Fruit fly (Drosophila melanogaster) whole organism, embryonic: ENCODE results near the gene sac.

Source experiments
- Aef1 ChIP-seq: fragments of 200-800 bp; sonication (Bioruptor generic); IDR thresholded peaks from 3 replicates; pipeline ENCODE4 v1.3.6; 2022; ENCODE audit warnings: missing biosample characterization, missing genetic modification characterization
- Bgb ChIP-seq: fragments of 200-800 bp; sonication (Bioruptor generic); IDR thresholded peaks from 2 replicates; pipeline ENCODE4 v1.3.6; 2022; ENCODE audit warnings: missing biosample characterization, missing genetic modification characterization; ENCODE audit not compliant: partially characterized antibody
- C15 ChIP-seq: fragments of 200-800 bp; sonication (Bioruptor generic); IDR thresholded peaks from 3 replicates; pipeline ENCODE4 v1.3.6; 2022; ENCODE audit warnings: missing biosample characterization, missing genetic modification characterization
- CG12104 ChIP-seq: fragments of 200-800 bp; sonication (Bioruptor generic); optimal IDR thresholded peaks from 3 replicates; lab custom pipeline; 2016; ENCODE audit warnings: missing biosample characterization, missing genetic modification characterization
- CG12236 ChIP-seq: fragments of 200-800 bp; sonication (Bioruptor generic); optimal IDR thresholded peaks from 2 replicates; lab custom pipeline; 2016; ENCODE audit warnings: missing biosample characterization, missing genetic modification characterization
- CG12391 ChIP-seq: fragments of 200-800 bp; sonication (Bioruptor generic); optimal IDR thresholded peaks from 3 replicates; lab custom pipeline; 2018; ENCODE audit warnings: missing biosample characterization, mild to moderate bottlenecking, missing genetic modification characterization, moderate library complexity
- CG14667 ChIP-seq: fragments of 200-800 bp; sonication (Bioruptor generic); IDR thresholded peaks from 2 replicates; pipeline ENCODE4 v1.3.6; 2022; ENCODE audit warnings: missing biosample characterization, missing genetic modification characterization
- CG14860 ChIP-seq: fragments of 200-800 bp; sonication (Bioruptor generic); IDR thresholded peaks from 3 replicates; pipeline ENCODE4 v1.3.6; 2022; ENCODE audit warnings: missing biosample characterization, missing genetic modification characterization; ENCODE audit not compliant: partially characterized antibody
- CG17568 ChIP-seq: fragments of 200-800 bp; sonication (Bioruptor generic); optimal IDR thresholded peaks from 2 replicates; lab custom pipeline; 2018; ENCODE audit warnings: missing biosample characterization, mild to moderate bottlenecking, missing genetic modification characterization, moderate library complexity
- CG1832 ChIP-seq: fragments of 200-800 bp; sonication (Bioruptor generic); optimal IDR thresholded peaks from 2 replicates; lab custom pipeline; 2017; ENCODE audit warnings: missing biosample characterization, mild to moderate bottlenecking, missing genetic modification characterization, inconsistent platforms
- CG30020 ChIP-seq: fragments of 200-800 bp; optimal IDR thresholded peaks from 2 replicates; lab custom pipeline; 2019; ENCODE audit warnings: missing biosample characterization, mild to moderate bottlenecking, missing genetic modification characterization, moderate library complexity
- CG43689 ChIP-seq: fragments of 200-800 bp; sonication (Bioruptor generic); IDR thresholded peaks from 2 replicates; pipeline ENCODE4 v1.3.6; 2022; ENCODE audit warnings: missing biosample characterization, missing genetic modification characterization
- CG5180 ChIP-seq: fragments of 200-800 bp; sonication (Bioruptor generic); optimal IDR thresholded peaks from 3 replicates; lab custom pipeline; 2017; ENCODE audit warnings: missing biosample characterization, missing genetic modification characterization, mild to moderate bottlenecking, moderate library complexity, missing genetic modification reagents
- CG6175 ChIP-seq: fragments of 200-800 bp; sonication (Bioruptor generic); IDR thresholded peaks from 3 replicates; pipeline ENCODE4 v1.3.6; 2022; ENCODE audit warnings: missing biosample characterization, missing genetic modification characterization
- CG7839 ChIP-seq: fragments of 200-800 bp; sonication (Bioruptor generic); optimal IDR thresholded peaks from 3 replicates; lab custom pipeline; 2018; ENCODE audit warnings: missing biosample characterization, mild to moderate bottlenecking, missing genetic modification characterization, moderate library complexity
- CG7963 ChIP-seq: fragments of 200-800 bp; sonication (Bioruptor generic); IDR thresholded peaks from 3 replicates; pipeline ENCODE4 v1.3.6; 2022; ENCODE audit warnings: missing biosample characterization, missing genetic modification characterization; ENCODE audit not compliant: partially characterized antibody
- CG8281 ChIP-seq: fragments of 200-800 bp; sonication (Bioruptor generic); optimal IDR thresholded peaks from 2 replicates; lab custom pipeline; 2018; ENCODE audit warnings: missing biosample characterization, mild to moderate bottlenecking, missing genetic modification characterization, moderate library complexity
- CG8765 ChIP-seq: fragments of 200-800 bp; sonication (Bioruptor generic); IDR thresholded peaks from 2 replicates; pipeline ENCODE4 v1.3.6; 2022; ENCODE audit warnings: missing biosample characterization, missing genetic modification characterization
- CG9437 ChIP-seq: fragments of 200-800 bp; sonication (Bioruptor generic); optimal IDR thresholded peaks from 2 replicates; lab custom pipeline; 2018; ENCODE audit warnings: missing biosample characterization, mild to moderate bottlenecking, missing genetic modification characterization
- Deaf1 ChIP-seq: fragments of 200-800 bp; optimal IDR thresholded peaks from 3 replicates; lab custom pipeline; 2019; ENCODE audit warnings: missing biosample characterization, mild to moderate bottlenecking, missing genetic modification characterization, moderate library complexity
- Elba2 ChIP-seq: fragments of 200-800 bp; sonication (Bioruptor generic); optimal IDR thresholded peaks from 3 replicates; lab custom pipeline; 2016; ENCODE audit warnings: missing biosample characterization, missing genetic modification characterization
- Fer2 ChIP-seq: fragments of 200-800 bp; sonication (Bioruptor generic); optimal IDR thresholded peaks from 2 replicates; lab custom pipeline; 2018; ENCODE audit warnings: missing biosample characterization, mild to moderate bottlenecking, missing genetic modification characterization, moderate library complexity
- H15 ChIP-seq: fragments of 200-800 bp; sonication (Bioruptor generic); IDR thresholded peaks from 3 replicates; pipeline ENCODE4 v1.3.6; 2022; ENCODE audit warnings: missing biosample characterization, missing genetic modification characterization
- HLH3B ChIP-seq: fragments of 200-800 bp; sonication (Bioruptor generic); IDR thresholded peaks from 2 replicates; pipeline ENCODE4 v1.3.6; 2022; ENCODE audit warnings: missing biosample characterization, missing genetic modification characterization
- Hand ChIP-seq: fragments of 200-800 bp; sonication (Bioruptor generic); optimal IDR thresholded peaks from 2 replicates; lab custom pipeline; 2017; ENCODE audit warnings: mild to moderate bottlenecking, missing biosample characterization, missing genetic modification reagents, missing genetic modification characterization
- Jarid2 ChIP-seq: fragments of 200-800 bp; sonication (Bioruptor generic); optimal IDR thresholded peaks from 3 replicates; lab custom pipeline; 2017; ENCODE audit warnings: mild to moderate bottlenecking, missing biosample characterization, missing genetic modification reagents, missing genetic modification characterization
- Kr ChIP-seq: fragments of 200-800 bp; sonication (Bioruptor generic); optimal IDR thresholded peaks from 2 replicates; lab custom pipeline; 2017; ENCODE audit warnings: missing biosample characterization, mild to moderate bottlenecking, missing genetic modification characterization
- Lhr ChIP-seq: fragments of 200-800 bp; sonication (Bioruptor generic); optimal IDR thresholded peaks from 3 replicates; lab custom pipeline; 2017; ENCODE audit warnings: mild to moderate bottlenecking, missing biosample characterization, missing genetic modification reagents, missing genetic modification characterization
- Mrtf ChIP-seq: fragments of 200-800 bp; sonication (Bioruptor generic); IDR thresholded peaks from 3 replicates; pipeline ENCODE4 v1.3.6; 2022; ENCODE audit warnings: missing biosample characterization, missing genetic modification characterization
- NK7.1 ChIP-seq: fragments of 200-800 bp; sonication (Bioruptor generic); optimal IDR thresholded peaks from 3 replicates; lab custom pipeline; 2016; ENCODE audit warnings: missing biosample characterization, missing genetic modification characterization
- Rx ChIP-seq: fragments of 200-800 bp; sonication (Bioruptor generic); IDR thresholded peaks from 2 replicates; pipeline ENCODE4 v1.3.6; 2022; ENCODE audit warnings: missing biosample characterization, missing genetic modification characterization
- Six4 ChIP-seq: fragments of 200-800 bp; sonication (Bioruptor generic); optimal IDR thresholded peaks from 2 replicates; lab custom pipeline; 2016; ENCODE audit warnings: missing biosample characterization, missing genetic modification characterization
- Spps ChIP-seq: fragments of 200-800 bp; sonication (Bioruptor generic); optimal IDR thresholded peaks from 2 replicates; lab custom pipeline; 2018; ENCODE audit warnings: missing biosample characterization, mild to moderate bottlenecking, missing genetic modification characterization
- abd-A ChIP-seq: fragments of 200-800 bp; sonication (Bioruptor generic); optimal IDR thresholded peaks from 3 replicates; lab custom pipeline; 2019; ENCODE audit warnings: missing biosample characterization, mild to moderate bottlenecking, missing genetic modification characterization, moderate library complexity
- chinmo ChIP-seq: fragments of 200-800 bp; sonication (Bioruptor generic); IDR thresholded peaks from 4 replicates; pipeline ENCODE4 v1.3.6; 2022; ENCODE audit warnings: missing biosample characterization, missing genetic modification characterization; ENCODE audit not compliant: partially characterized antibody
- crc ChIP-seq: fragments of 200-800 bp; sonication (Bioruptor generic); optimal IDR thresholded peaks from 2 replicates; lab custom pipeline; 2016; ENCODE audit warnings: missing biosample characterization, missing genetic modification characterization
- dati ChIP-seq: fragments of 200-800 bp; sonication (Bioruptor generic); IDR thresholded peaks from 2 replicates; pipeline ENCODE4 v1.3.6; 2022; ENCODE audit warnings: missing biosample characterization, missing genetic modification characterization
- dmrt99B ChIP-seq: fragments of 200-800 bp; sonication (Bioruptor generic); optimal IDR thresholded peaks from 2 replicates; lab custom pipeline; 2018; ENCODE audit warnings: missing biosample characterization, mild to moderate bottlenecking, missing genetic modification characterization, moderate library complexity
- fd64A ChIP-seq: fragments of 200-800 bp; sonication (Bioruptor generic); optimal IDR thresholded peaks from 3 replicates; lab custom pipeline; 2018; ENCODE audit warnings: missing biosample characterization, mild to moderate bottlenecking, missing genetic modification characterization
- fu2 ChIP-seq: fragments of 200-800 bp; sonication (Bioruptor generic); optimal IDR thresholded peaks from 2 replicates; lab custom pipeline; 2016; ENCODE audit warnings: missing biosample characterization, missing genetic modification characterization
- hbn ChIP-seq: fragments of 200-800 bp; sonication (Bioruptor generic); IDR thresholded peaks from 2 replicates; pipeline ENCODE4 v1.3.6; 2022; ENCODE audit warnings: missing biosample characterization, missing genetic modification characterization; ENCODE audit not compliant: partially characterized antibody
- mirr ChIP-seq: fragments of 200-800 bp; sonication (Bioruptor generic); optimal IDR thresholded peaks from 3 replicates; lab custom pipeline; 2018; ENCODE audit warnings: missing biosample characterization, mild to moderate bottlenecking, missing genetic modification characterization
- mld ChIP-seq: fragments of 200-800 bp; sonication (Bioruptor generic); IDR thresholded peaks from 3 replicates; pipeline ENCODE4 v1.3.6; 2022; ENCODE audit warnings: missing biosample characterization, missing genetic modification characterization; ENCODE audit not compliant: partially characterized antibody
- nerfin-2 ChIP-seq: fragments of 200-800 bp; sonication (Bioruptor generic); IDR thresholded peaks from 2 replicates; pipeline ENCODE4 v1.3.6; 2022; ENCODE audit warnings: missing biosample characterization, missing genetic modification characterization; ENCODE audit not compliant: partially characterized antibody
- oc ChIP-seq: fragments of 200-800 bp; sonication (Bioruptor generic); optimal IDR thresholded peaks from 2 replicates; lab custom pipeline; 2018; ENCODE audit warnings: missing biosample characterization, mild to moderate bottlenecking, missing genetic modification characterization, moderate library complexity
- phol ChIP-seq: fragments of 200-800 bp; sonication (Bioruptor generic); optimal IDR thresholded peaks from 3 replicates; lab custom pipeline; 2018; ENCODE audit warnings: missing biosample characterization, mild to moderate bottlenecking, missing genetic modification characterization, moderate library complexity
- pum ChIP-seq: fragments of 200-800 bp; sonication (Bioruptor generic); optimal IDR thresholded peaks from 2 replicates; lab custom pipeline; 2016; ENCODE audit warnings: missing biosample characterization, missing genetic modification characterization
- sug ChIP-seq: fragments of 200-800 bp; optimal IDR thresholded peaks from 2 replicates; lab custom pipeline; 2019; ENCODE audit warnings: missing biosample characterization, mild to moderate bottlenecking, missing genetic modification characterization, moderate library complexity
- tx ChIP-seq: fragments of 200-800 bp; sonication (Bioruptor generic); optimal IDR thresholded peaks from 2 replicates; lab custom pipeline; 2016; ENCODE audit warnings: missing biosample characterization, missing genetic modification characterization
- wek ChIP-seq: fragments of 200-800 bp; sonication (Bioruptor generic); optimal IDR thresholded peaks from 3 replicates; lab custom pipeline; 2018; ENCODE audit warnings: missing biosample characterization, mild to moderate bottlenecking, missing genetic modification characterization, moderate library complexity
- yki ChIP-seq: fragments of >200 bp; optimal IDR thresholded peaks from 3 replicates; lab custom pipeline; 2018

Gene sac

DNA sequence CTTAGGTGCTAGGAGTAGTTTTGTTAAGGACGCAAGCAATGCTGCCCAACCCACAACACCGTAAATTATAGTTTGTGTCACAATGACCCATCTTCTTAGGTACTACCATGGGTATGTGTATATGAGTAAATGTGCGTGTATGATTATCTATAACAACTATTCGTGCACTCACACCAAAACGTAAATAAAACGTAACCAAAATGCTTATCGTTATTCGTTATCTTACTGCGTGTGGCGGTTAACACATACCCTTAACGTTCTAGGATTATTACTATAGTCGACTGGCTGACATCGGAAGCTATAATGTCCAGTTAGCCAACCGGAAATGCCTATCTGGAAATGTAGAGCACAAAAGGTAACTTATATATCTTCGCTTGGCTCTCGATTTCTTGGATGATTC is 35.5 kb upstream of the sac start (continued):
- TF ChIP-seq Rx (no peak), Fer2 (tag; lab: Kevin White, UChicago) (no peak), CG30020 (tag; lab: Kevin White, UChicago) (no peak), sug (tag; lab: Kevin White, UChicago) (peak; percentile 16), CG12104 (GFP tag; lab: Kevin White, UChicago) (no peak), C15 (no peak), CG8281 (tag; lab: Kevin White, UChicago) (no peak), fd64A (GFP tag; lab: Kevin White, UChicago) (no peak), CG14667 (GFP tag; lab: Robert Waterston, UW) (no peak), pum (GFP tag; lab: Kevin White, UChicago) (no peak), mirr (GFP tag; lab: Kevin White, UChicago) (peak; percentile 68), yki (no peak), Hand (no peak), dmrt99B (tag; lab: Kevin White, UChicago) (no peak), CG7963 (GFP tag; lab: Robert Waterston, UW) (no peak), CG9437 (GFP tag; lab: Kevin White, UChicago) (peak; percentile 74), Mrtf (GFP tag; lab: Robert Waterston, UW) (no peak), CG12391 (no peak), tx (GFP tag; lab: Kevin White, UChicago) (no peak), CG5180 (GFP tag; lab: Kevin White, UChicago) (no peak), CG6175 (GFP tag; lab: Robert Waterston, UW) (no peak), Spps (tag; lab: Kevin White, UChicago) (no peak), Elba2 (no peak), HLH3B (GFP tag; lab: Robert Waterston, UW) (no peak), CG7839 (tag; lab: Kevin White, UChicago) (no peak), CG17568 (GFP tag; lab: Kevin White, UChicago) (no peak), CG14860 (GFP tag; lab: Robert Waterston, UW) (peak; percentile 37; the same call in 1 of the 3 replicates), crc (no peak), nerfin-2 (GFP tag; lab: Robert Waterston, UW) (peak; percentile 42; the same call in 1 of the 2 replicates), Jarid2 (GFP tag; lab: Kevin White, UChicago) (no peak), Aef1 (GFP tag; lab: Robert Waterston, UW) (no peak), abd-A (tag; lab: Kevin White, UChicago) (no peak), Bgb (GFP tag; lab: Robert Waterston, UW) (peak; percentile 62; the same call in 1 of the 2 replicates), Kr (no peak), fu2 (no peak), mld (0 out of 3 replicates have a peak, but pooled peaks have one; percentile 42), phol (tag; lab: Kevin White, UChicago) (no peak), NK7.1 (GFP tag; lab: Kevin White, UChicago) (no peak), Deaf1 (no peak), chinmo (no peak), CG43689 (GFP tag; lab: Robert Waterston, UW) (no peak), dati (GFP tag; lab: Robert Waterston, UW) (no peak), hbn (GFP tag; lab: Robert Waterston, UW) (no peak), Six4 (no peak), wek (GFP tag; lab: Kevin White, UChicago) (peak; percentile 37), oc (tag; lab: Kevin White, UChicago) (no peak), CG8765 (GFP tag; lab: Robert Waterston, UW) (no peak), CG12236 (no peak), CG1832 (no peak), Lhr (GFP tag; lab: Kevin White, UChicago) (no peak), H15 (no peak)
